Worm (Caenorhabditis elegans) whole organism, L4 larva: ENCODE results near the gene Y53C12A.8.

Experiments used
- F10B5.3 ChIP-seq: sonication (generic microtip); optimal IDR thresholded peaks from 2 replicates; lab custom pipeline; 2016; ENCODE audit warnings: mild to moderate bottlenecking, missing genetic modification characterization, missing compliant biosample characterization
- F49E8.2 ChIP-seq: sonication (generic microtip); optimal IDR thresholded peaks from 2 replicates; lab custom pipeline; 2016; ENCODE audit warnings: missing compliant biosample characterization, mild to moderate bottlenecking, missing genetic modification characterization, borderline replicate concordance
- aha-1 ChIP-seq: fragments of 150-350 bp; peaks from one replicate; lab custom pipeline; 2014; ENCODE audit warnings: missing biosample characterization, missing genetic modification characterization
- ama-1 ChIP-seq: fragments of 150-350 bp; optimal IDR thresholded peaks from 2 replicates; lab custom pipeline; 2014; ENCODE audit warnings: inconsistent platforms, mixed read lengths
- ceh-28 ChIP-seq: fragments of 150-350 bp; optimal IDR thresholded peaks from 2 replicates; lab custom pipeline; 2014; ENCODE audit warnings: missing biosample characterization, missing genetic modification reagents, missing genetic modification characterization
- ceh-32 ChIP-seq: sonication (generic microtip); optimal IDR thresholded peaks from 2 replicates; lab custom pipeline; 2016; ENCODE audit warnings: mild to moderate bottlenecking, missing genetic modification characterization, missing compliant biosample characterization; ENCODE audit not compliant: poor library complexity
- ceh-44 ChIP-seq: fragments of 200-800 bp; sonication (Bioruptor generic); IDR thresholded peaks from 2 replicates; pipeline ENCODE4 v1.3.6; 2022; ENCODE audit warnings: missing genetic modification reagents, missing genetic modification characterization, missing compliant biosample characterization
- cey-2 ChIP-seq: sonication (generic microtip); optimal IDR thresholded peaks from 3 replicates; lab custom pipeline; 2017; ENCODE audit warnings: missing genetic modification characterization, mild to moderate bottlenecking, missing compliant biosample characterization, antibody characterized with exemption, borderline replicate concordance; ENCODE audit not compliant: insufficient read depth
- daf-16 ChIP-seq, 3 experiments: sonication (generic microtip); optimal IDR thresholded peaks; 2 replicates each; lab custom pipeline; 2016 to 2017; ENCODE audit warnings: missing genetic modification characterization in 3 of 3, missing genetic modification reagents in 3 of 3, mild to moderate bottlenecking in 2 of 3, missing compliant biosample characterization in 2 of 3, missing biosample characterization in 1 of 3, moderate library complexity in 1 of 3
- daf-19 ChIP-seq: fragments of 200-800 bp; sonication (Bioruptor generic); conservative IDR thresholded peaks from 2 replicates; pipeline ENCODE4 v1.3.6; 2022; ENCODE audit warnings: missing genetic modification characterization, missing compliant biosample characterization
- dmd-6 ChIP-seq: fragments of 200-800 bp; sonication (Bioruptor generic); IDR thresholded peaks from 2 replicates; pipeline ENCODE4 v1.3.6; 2022; ENCODE audit warnings: missing genetic modification reagents, missing genetic modification characterization, missing compliant biosample characterization
- dmd-8 ChIP-seq: fragments of 200-800 bp; sonication (Bioruptor generic); IDR thresholded peaks from 2 replicates; pipeline ENCODE4 v1.3.6; 2022; ENCODE audit warnings: missing genetic modification characterization, missing compliant biosample characterization
- dmd-9 ChIP-seq: fragments of 200-800 bp; sonication (Bioruptor generic); IDR thresholded peaks from 2 replicates; pipeline ENCODE4 v1.3.6; 2022; ENCODE audit warnings: missing genetic modification reagents, missing genetic modification characterization, missing compliant biosample characterization
- duxl-1 ChIP-seq: sonication (generic microtip); optimal IDR thresholded peaks from 2 replicates; lab custom pipeline; 2016; ENCODE audit warnings: mild to moderate bottlenecking, missing genetic modification characterization, moderate library complexity, missing compliant biosample characterization; ENCODE audit not compliant: poor library complexity
- dve-1 ChIP-seq: sonication (generic microtip); optimal IDR thresholded peaks from 2 replicates; lab custom pipeline; 2017; ENCODE audit warnings: antibody characterized with exemption, mild to moderate bottlenecking, missing genetic modification characterization, missing compliant biosample characterization; ENCODE audit not compliant: insufficient read depth
- fkh-10 ChIP-seq: fragments of 150-350 bp; optimal IDR thresholded peaks from 2 replicates; lab custom pipeline; 2014; ENCODE audit warnings: missing biosample characterization, missing genetic modification reagents, missing genetic modification characterization
- hlh-11 ChIP-seq: fragments of 200-800 bp; sonication (Bioruptor generic); optimal IDR thresholded peaks from 2 replicates; lab custom pipeline; 2018; ENCODE audit warnings: mild to moderate bottlenecking, missing genetic modification characterization, missing compliant biosample characterization
- hlh-30 ChIP-seq: sonication (generic microtip); optimal IDR thresholded peaks from 2 replicates; lab custom pipeline; 2017; ENCODE audit warnings: antibody characterized with exemption, mild to moderate bottlenecking, missing genetic modification characterization, missing compliant biosample characterization; ENCODE audit not compliant: insufficient read depth
- hmg-1.1 ChIP-seq: fragments of 200-800 bp; sonication (Bioruptor generic); IDR thresholded peaks from 2 replicates; pipeline ENCODE4 v1.3.6; 2022; ENCODE audit warnings: missing genetic modification reagents, missing genetic modification characterization, missing compliant biosample characterization
- madf-9 ChIP-seq: fragments of 200-800 bp; sonication (Bioruptor generic); conservative IDR thresholded peaks from 2 replicates; pipeline ENCODE4 v1.3.6; 2022; ENCODE audit warnings: missing genetic modification reagents, missing genetic modification characterization, missing compliant biosample characterization
- mdl-1 ChIP-seq, 2 experiments: fragments of 150-350 bp in 1 of 2; sonication (generic microtip) in 1 of 2; optimal IDR thresholded peaks; 2 replicates each; lab custom pipeline; 2014 to 2017; ENCODE audit warnings: missing biosample characterization in 2 of 2, missing genetic modification characterization in 2 of 2
- mxl-2 ChIP-seq: fragments of 200-800 bp; sonication (Bioruptor generic); conservative IDR thresholded peaks from 2 replicates; pipeline ENCODE4 v1.3.6; 2022; ENCODE audit warnings: missing genetic modification reagents, missing genetic modification characterization, missing compliant biosample characterization
- nhr-11 ChIP-seq: fragments of 150-350 bp; optimal IDR thresholded peaks from 2 replicates; lab custom pipeline; 2014; ENCODE audit warnings: missing biosample characterization, missing genetic modification characterization
- nhr-28 ChIP-seq: fragments of 150-350 bp; optimal IDR thresholded peaks from 2 replicates; lab custom pipeline; 2014; ENCODE audit warnings: missing biosample characterization, missing genetic modification characterization
- nhr-6 ChIP-seq: fragments of 150-350 bp; optimal IDR thresholded peaks from 2 replicates; lab custom pipeline; 2014; ENCODE audit warnings: missing biosample characterization, missing genetic modification characterization
- nhr-76 ChIP-seq: fragments of 150-350 bp; optimal IDR thresholded peaks from 2 replicates; lab custom pipeline; 2014; ENCODE audit warnings: missing biosample characterization, missing genetic modification characterization
- pqm-1 ChIP-seq: sonication (generic microtip); optimal IDR thresholded peaks from 2 replicates; lab custom pipeline; 2017; ENCODE audit warnings: missing biosample characterization, missing genetic modification characterization
- rbr-2 ChIP-seq: sonication (generic microtip); optimal IDR thresholded peaks from 2 replicates; lab custom pipeline; 2016; ENCODE audit warnings: missing genotype, missing genetic modification characterization, missing compliant biosample characterization
- saeg-2 ChIP-seq: fragments of 200-800 bp; sonication (Bioruptor generic); IDR thresholded peaks from 2 replicates; pipeline ENCODE4 v1.3.6; 2022; ENCODE audit warnings: missing genetic modification reagents, missing genetic modification characterization, missing compliant biosample characterization
- sdz-12 ChIP-seq: fragments of 200-800 bp; sonication (Bioruptor generic); optimal IDR thresholded peaks from 2 replicates; lab custom pipeline; 2018; ENCODE audit warnings: mild to moderate bottlenecking, missing genetic modification characterization, missing compliant biosample characterization
- skn-1 ChIP-seq: fragments of 150-350 bp; optimal IDR thresholded peaks from 2 replicates; lab custom pipeline; 2014; ENCODE audit warnings: missing biosample characterization, missing genetic modification characterization
- tag-97 ChIP-seq: fragments of 200-800 bp; sonication (Bioruptor generic); IDR thresholded peaks from 2 replicates; pipeline ENCODE4 v1.3.6; 2022; ENCODE audit warnings: missing genetic modification characterization, missing compliant biosample characterization
- tra-1 ChIP-seq: fragments of 200-800 bp; sonication (Bioruptor generic); IDR thresholded peaks from 2 replicates; pipeline ENCODE4 v1.3.6; 2022; ENCODE audit warnings: missing genetic modification reagents, missing genetic modification characterization, missing compliant biosample characterization
- unc-62 ChIP-seq, 3 experiments: fragments of 150-350 bp in 1 of 3; sonication (generic microtip); optimal IDR thresholded peaks in 2 of 3; peaks in 1 of 3; 1 replicate in 1 of 3; 2 replicates in 2 of 3; lab custom pipeline; 2014 to 2017; ENCODE audit warnings: missing biosample characterization in 3 of 3, missing genetic modification characterization in 3 of 3, missing genetic modification reagents in 3 of 3, missing genotype in 1 of 3
- vab-7 ChIP-seq: fragments of 200-800 bp; sonication (Bioruptor generic); IDR thresholded peaks from 2 replicates; pipeline ENCODE4 v1.3.6; 2022; ENCODE audit warnings: missing genetic modification reagents, missing genetic modification characterization, missing compliant biosample characterization
- zag-1 ChIP-seq: fragments of 150-350 bp; optimal IDR thresholded peaks from 2 replicates; lab custom pipeline; 2014; ENCODE audit warnings: missing biosample characterization, missing genetic modification characterization
- zip-11 ChIP-seq: fragments of 200-800 bp; sonication (Bioruptor generic); IDR thresholded peaks from 2 replicates; pipeline ENCODE4 v1.3.6; 2022; ENCODE audit warnings: missing genetic modification characterization, missing compliant biosample characterization

Y53C12A.8 gene

ce11 chrII:9665577-9665976 is 34.7 kb downstream of the Y53C12A.8 start, which contains the start of gene ZK1320.5:
Gene ZK1320.5, minus strand, starts transcription at chrII:9665677.
- no peak for TF ChIP-seq mxl-2 (GFP tag; lab: Robert Waterston, UW)
- no peak for TF ChIP-seq mdl-1 (tag; optimal IDR thresholded peaks at IDR 0.05; lab: Kevin White, UChicago)
- TF ChIP-seq duxl-1 (tag; lab: Kevin White, UChicago) = no peak
- TF ChIP-seq daf-19 = no peak
- no peak for TF ChIP-seq ceh-44 (GFP tag; lab: Robert Waterston, UW)
- TF ChIP-seq ceh-28 = no peak

- TF ChIP-seq nhr-28 (tag; lab: Kevin White, UChicago) = peak; percentile 53
- no peak for TF ChIP-seq madf-9 (GFP tag; lab: Robert Waterston, UW)
- TF ChIP-seq, all 104 proteins: peak for 1
Measured at ce11 chrII:9662797-9663196, 37.5 kb downstream of the Y53C12A.8 start, which contains the start of gene cyp-13A10. Gene cyp-13A10, minus strand, starts transcription at chrII:9662884.

ce11 chrII:9662160-9662559 is 38.1 kb downstream of the Y53C12A.8 start:
- TF ChIP-seq nhr-76 (tag; lab: Kevin White, UChicago) (no peak), aha-1 (tag; lab: Kevin White, UChicago) (peak; percentile 95)

- no peak for TF ChIP-seq zag-1 (tag; lab: Kevin White, UChicago)
- TF ChIP-seq tra-1 = no peak
- no peak for TF ChIP-seq daf-16 (GFP tag; optimal IDR thresholded peaks at IDR 0.05; lab: Kevin White, UChicago)
- TF ChIP-seq daf-16 (tag; optimal IDR thresholded peaks at IDR 0.05; lab: Kevin White, UChicago) = peak; percentile 71
- peak; percentile 64 for TF ChIP-seq dmd-6
- no peak for TF ChIP-seq aha-1 (tag; lab: Kevin White, UChicago)
- peak; percentile 58 for TF ChIP-seq dve-1
- peak in 1 of 2 experiments; percentile 94 for TF ChIP-seq unc-62 (GFP tag; optimal IDR thresholded peaks at IDR 0.05 in 1 of 2; lab: Kevin White, UChicago)
- no peak for TF ChIP-seq unc-62 (tag; optimal IDR thresholded peaks at IDR 0.05; lab: Kevin White, UChicago)
- TF ChIP-seq pqm-1 = peak; percentile 56
- TF ChIP-seq nhr-28 (tag; lab: Kevin White, UChicago) = peak; percentile 45
Measured at ce11 chrII:9660379-9660778, 39.9 kb downstream of the Y53C12A.8 start, which contains the start of gene ZK1320.3. Gene ZK1320.3, minus strand, starts transcription at chrII:9660419.

- TF ChIP-seq pqm-1 (peak; percentile 69), nhr-28 (tag; lab: Kevin White, UChicago) (peak; percentile 55), daf-16 (GFP tag; optimal IDR thresholded peaks at IDR 0.05; lab: Kevin White, UChicago) (no peak), daf-16 (tag; optimal IDR thresholded peaks at IDR 0.05; lab: Kevin White, UChicago) (peak; percentile 43), dmd-6 (peak; percentile 48; the same call in 1 of the 2 replicates), zip-11 (no peak), dve-1 (peak; percentile 17)
Measured at ce11 chrII:9658915-9659314, 41.3 kb downstream of the Y53C12A.8 start, which contains the start of gene ZK1320.2. Gene ZK1320.2, minus strand, starts transcription at chrII:9659002.

- no peak for TF ChIP-seq ama-1 (lab: Kevin White, UChicago)
- TF ChIP-seq nhr-28 (tag; lab: Kevin White, UChicago) = peak; percentile 62
- TF ChIP-seq ceh-32 (tag; lab: Kevin White, UChicago) = no peak
- TF ChIP-seq F49E8.2 (tag; lab: Kevin White, UChicago) = no peak
- TF ChIP-seq nhr-11 (tag; lab: Kevin White, UChicago) = no peak
- no peak for TF ChIP-seq F10B5.3 (tag; lab: Kevin White, UChicago)
- TF ChIP-seq vab-7 = no peak
- no peak for TF ChIP-seq fkh-10
- no peak for TF ChIP-seq zip-11
- TF ChIP-seq dmd-8 (GFP tag; lab: Robert Waterston, UW) = 0 out of 2 replicates have a peak, but pooled peaks have one; percentile 25
- TF ChIP-seq hlh-11 (tag; lab: Kevin White, UChicago) = peak; percentile 68
- no peak for TF ChIP-seq cey-2 (tag; lab: Kevin White, UChicago)
- TF ChIP-seq daf-19 = no peak
- no peak for TF ChIP-seq rbr-2
- TF ChIP-seq ceh-28 = no peak
- no peak for TF ChIP-seq hlh-30 (tag; lab: Kevin White, UChicago)
- no peak for TF ChIP-seq hmg-1.1 (GFP tag; lab: Robert Waterston, UW)
- TF ChIP-seq skn-1 (tag; lab: Kevin White, UChicago) = no peak
- no peak for TF ChIP-seq zag-1 (tag; lab: Kevin White, UChicago)
- peak; percentile 22 for TF ChIP-seq pqm-1
- no peak for TF ChIP-seq dmd-9 (GFP tag; lab: Robert Waterston, UW)
- TF ChIP-seq sdz-12 (GFP tag; lab: Kevin White, UChicago) = no peak
- no peak for TF ChIP-seq daf-16 (GFP tag; optimal IDR thresholded peaks at IDR 0.05; lab: Kevin White, UChicago)
- TF ChIP-seq daf-16 (tag; optimal IDR thresholded peaks at IDR 0.05; lab: Kevin White, UChicago) = peak; percentile 65
- TF ChIP-seq saeg-2 = no peak
- TF ChIP-seq madf-9 (GFP tag; lab: Robert Waterston, UW) = no peak
- TF ChIP-seq nhr-6 (tag; lab: Kevin White, UChicago) = no peak
- no peak for TF ChIP-seq tag-97 (GFP tag; lab: Robert Waterston, UW)
Measured at ce11 chrII:9656210-9656755, 44.0 kb downstream of the Y53C12A.8 start, which contains the start of gene gstk-1. Gene gstk-1, plus strand, starts transcription at chrII:9656705.
